Fruit fly (Drosophila melanogaster): Measurements from ENCODE around the gene tty.
A peak's percentile ranks its signal among the peaks of the same experiment; 100 is the strongest.

tty gene

DNA sequence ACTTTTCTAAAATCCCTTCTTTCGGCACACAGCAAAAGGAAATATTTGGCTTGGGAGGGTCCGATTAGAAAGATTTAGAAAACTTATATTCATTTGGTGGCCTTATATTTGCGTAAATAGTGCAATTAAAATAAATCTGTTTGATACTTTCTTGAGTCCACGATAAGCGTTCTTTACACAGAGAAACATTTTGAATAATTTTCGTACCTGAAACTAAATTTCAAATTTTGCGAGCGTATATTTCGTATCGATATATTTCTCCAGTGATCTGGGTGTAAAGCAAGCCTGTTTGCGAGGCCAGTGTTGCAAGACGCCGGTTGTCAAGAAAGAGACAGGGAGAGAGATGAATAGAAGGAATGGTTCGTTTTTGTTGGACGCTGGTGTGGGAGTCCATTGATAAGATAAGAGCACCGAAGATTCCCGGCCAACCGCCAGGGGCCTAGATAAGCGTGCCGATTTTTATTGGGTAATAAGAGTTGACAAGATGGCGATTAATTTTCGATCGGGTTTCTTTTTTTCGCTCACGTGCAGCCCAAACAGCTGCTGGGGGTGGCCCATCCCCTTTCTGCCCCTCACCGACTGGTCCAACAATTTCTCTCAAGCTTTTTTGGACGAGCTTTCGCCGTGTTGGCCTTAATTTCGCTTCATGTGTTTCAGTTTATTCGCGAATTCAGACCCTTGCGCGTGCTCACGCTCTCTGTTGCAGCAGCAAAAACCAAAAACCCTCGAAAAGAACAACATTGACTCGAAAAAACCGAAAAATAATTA is 34.4 kb upstream of the tty start, which contains the start of gene slgA (continued):
- TF ChIP-seq pan (optimal IDR thresholded peaks at IDR 0.05) (no peak), pan (GFP tag; optimal IDR thresholded peaks at IDR 0.05 in 1 of 2, IDR thresholded peaks at IDR 0.05 in 1 of 2) (peak in 1 of 2 experiments; percentile 28), Sry-δ (GFP tag; optimal IDR thresholded peaks at IDR 0.05) (peak; percentile 85), hbn (GFP tag; IDR thresholded peaks at IDR 0.05; ENCODE audit: partially characterized antibody) (no peak), dpn (GFP tag; optimal IDR thresholded peaks at IDR 0.05) (peak in 1 of 2 experiments; percentile 46), Fer3 (tag; optimal IDR thresholded peaks at IDR 0.05) (no peak), Doc3 (GFP tag; IDR thresholded peaks at IDR 0.05; ENCODE audit: partially characterized antibody) (peak; percentile 52; the same call in 1 of the 3 replicates), Gug (GFP tag; IDR thresholded peaks at IDR 0.05) (no peak), zfh2 (GFP tag; optimal IDR thresholded peaks at IDR 0.05) (peak; percentile 53), CG16863 (GFP tag; optimal IDR thresholded peaks at IDR 0.05) (no peak), HLH3B (GFP tag; IDR thresholded peaks at IDR 0.05) (0 out of 2 replicates have a peak, but pooled peaks have one; percentile 21), Oaz (GFP tag; IDR thresholded peaks at IDR 0.05) (no peak), CG9817 (tag; optimal IDR thresholded peaks at IDR 0.05) (no peak), sima (GFP tag; optimal IDR thresholded peaks at IDR 0.05) (no peak), sim (GFP tag; IDR thresholded peaks at IDR 0.05) (no peak), CG4617 (GFP tag; optimal IDR thresholded peaks at IDR 0.05; ENCODE audit: borderline replicate concordance) (no peak), Antp (GFP tag; optimal IDR thresholded peaks at IDR 0.05) (peak; percentile 74), so (GFP tag; IDR thresholded peaks at IDR 0.05) (peak; percentile 14; the same call in 1 of the 3 replicates), CG1602 (GFP tag; optimal IDR thresholded peaks at IDR 0.05) (no peak), CG4360 (GFP tag; IDR thresholded peaks at IDR 0.05) (no peak), fru (optimal IDR thresholded peaks at IDR 0.05) (no peak), Mrtf (GFP tag; IDR thresholded peaks at IDR 0.05) (no peak), Six4 (GFP tag; optimal IDR thresholded peaks at IDR 0.05) (no peak), CG4424 (GFP tag; optimal IDR thresholded peaks at IDR 0.05) (peak; percentile 16), HHEX (GFP tag; optimal IDR thresholded peaks at IDR 0.05) (peak; percentile 36), CG18262 (tag; optimal IDR thresholded peaks at IDR 0.05) (peak; percentile 4), CG15479 (GFP tag; optimal IDR thresholded peaks at IDR 0.05) (no peak), bcd (GFP tag; optimal IDR thresholded peaks at IDR 0.05) (peak; percentile 29), amos (GFP tag; IDR thresholded peaks at IDR 0.05; ENCODE audit: partially characterized antibody) (peak; percentile 71), CG9215 (GFP tag; IDR thresholded peaks at IDR 0.05) (no peak), CG31388 (GFP tag; optimal IDR thresholded peaks at IDR 0.05) (no peak), ara (GFP tag; IDR thresholded peaks at IDR 0.05) (no peak), YL-1 (GFP tag; optimal IDR thresholded peaks at IDR 0.05) (peak; percentile 10), jing (GFP tag; optimal IDR thresholded peaks at IDR 0.05) (no peak), fd64A (GFP tag; optimal IDR thresholded peaks at IDR 0.05) (no peak), tx (GFP tag; optimal IDR thresholded peaks at IDR 0.05) (no peak), sr (GFP tag; IDR thresholded peaks at IDR 0.05) (no peak), MBD-R2 (GFP tag; IDR thresholded peaks at IDR 0.05) (peak; percentile 70; the same call in 1 of the 2 replicates), Stat92E (GFP tag; optimal IDR thresholded peaks at IDR 0.05) (no peak), Atf6 (GFP tag; IDR thresholded peaks at IDR 0.05) (no peak), Poxn (GFP tag; IDR thresholded peaks at IDR 0.05) (no peak), Sry-β (GFP tag; optimal IDR thresholded peaks at IDR 0.05) (no peak)
